Worm (Caenorhabditis elegans) whole organism, late embryonic: ENCODE data around the gene hpo-19.

Source experiments
- C38D4.7 ChIP-seq: fragments of 200-800 bp; sonication (Bioruptor generic); optimal IDR thresholded peaks from 2 replicates; lab custom pipeline; 2018; ENCODE audit warnings: mild to moderate bottlenecking, missing genetic modification characterization, moderate library complexity, missing compliant biosample characterization
- F13H6.1 ChIP-seq: sonication (generic microtip); optimal IDR thresholded peaks from 2 replicates; lab custom pipeline; 2016; ENCODE audit warnings: missing genetic modification characterization, missing compliant biosample characterization
- T23F11.4 ChIP-seq: fragments of 200-800 bp; sonication (Bioruptor generic); optimal IDR thresholded peaks from 2 replicates; lab custom pipeline; 2018; ENCODE audit warnings: mild to moderate bottlenecking, missing genetic modification characterization, missing compliant biosample characterization
- Y22D7AL.16 ChIP-seq: sonication (generic microtip); optimal IDR thresholded peaks from 2 replicates; lab custom pipeline; 2016; ENCODE audit warnings: missing genetic modification characterization, missing compliant biosample characterization
- ama-1 ChIP-seq: fragments of 150-350 bp; optimal IDR thresholded peaks from 2 replicates; lab custom pipeline; 2014
- ceh-14 ChIP-seq: sonication (generic microtip); optimal IDR thresholded peaks from 2 replicates; lab custom pipeline; 2016; ENCODE audit warnings: missing genotype, missing genetic modification characterization, missing compliant biosample characterization
- ceh-18 ChIP-seq: sonication (generic microtip); optimal IDR thresholded peaks from 2 replicates; lab custom pipeline; 2016; ENCODE audit warnings: missing genetic modification characterization, missing compliant biosample characterization
- ceh-22 ChIP-seq: sonication (generic microtip); optimal IDR thresholded peaks from 2 replicates; lab custom pipeline; 2017; ENCODE audit warnings: missing biosample characterization, missing genetic modification characterization
- ceh-24 ChIP-seq: sonication (generic microtip); optimal IDR thresholded peaks from 2 replicates; lab custom pipeline; 2016; ENCODE audit warnings: mild to moderate bottlenecking, missing genetic modification characterization, missing compliant biosample characterization
- ceh-30 ChIP-seq: fragments of 150-350 bp; optimal IDR thresholded peaks from 2 replicates; lab custom pipeline; 2014; ENCODE audit warnings: missing biosample characterization, missing genetic modification characterization
- ceh-34 ChIP-seq: sonication (generic microtip); optimal IDR thresholded peaks from 2 replicates; lab custom pipeline; 2016; ENCODE audit warnings: mild to moderate bottlenecking, missing genetic modification characterization, missing compliant biosample characterization
- ceh-45 ChIP-seq: fragments of 200-800 bp; sonication (Bioruptor generic); IDR thresholded peaks from 2 replicates; pipeline ENCODE4 v1.3.6; 2022; ENCODE audit warnings: missing genetic modification reagents, missing genetic modification characterization, missing compliant biosample characterization
- ceh-9 ChIP-seq: sonication (generic microtip); optimal IDR thresholded peaks from 2 replicates; lab custom pipeline; 2016; ENCODE audit warnings: mild to moderate bottlenecking, missing genetic modification characterization, inconsistent platforms, missing compliant biosample characterization
- che-1 ChIP-seq: sonication (generic microtip); optimal IDR thresholded peaks from 2 replicates; lab custom pipeline; 2016; ENCODE audit warnings: mild to moderate bottlenecking, missing genetic modification characterization, missing compliant biosample characterization
- dve-1 ChIP-seq: sonication (generic microtip); optimal IDR thresholded peaks from 2 replicates; lab custom pipeline; 2017; ENCODE audit warnings: antibody characterized with exemption, mild to moderate bottlenecking, missing genetic modification characterization, missing compliant biosample characterization
- elt-2 ChIP-seq: sonication (generic microtip); optimal IDR thresholded peaks from 2 replicates; lab custom pipeline; 2016; ENCODE audit warnings: missing genetic modification reagents, missing genetic modification characterization, missing compliant biosample characterization
- ets-4 ChIP-seq: sonication (generic microtip); optimal IDR thresholded peaks from 2 replicates; lab custom pipeline; 2016; ENCODE audit warnings: missing genetic modification characterization, missing compliant biosample characterization
- eyg-1 ChIP-seq: sonication (generic microtip); optimal IDR thresholded peaks from 2 replicates; lab custom pipeline; 2016; ENCODE audit warnings: missing genotype, missing genetic modification characterization, missing compliant biosample characterization
- fax-1 ChIP-seq: sonication (generic microtip); optimal IDR thresholded peaks from 2 replicates; lab custom pipeline; 2016; ENCODE audit warnings: missing genotype, missing genetic modification characterization, missing compliant biosample characterization
- fkh-10 ChIP-seq: fragments of 150-350 bp; optimal IDR thresholded peaks from 2 replicates; lab custom pipeline; 2014; ENCODE audit warnings: missing biosample characterization, missing genetic modification reagents, missing genetic modification characterization
- fkh-6 ChIP-seq: sonication (generic microtip); optimal IDR thresholded peaks from 2 replicates; lab custom pipeline; 2016; ENCODE audit warnings: missing genetic modification characterization, missing compliant biosample characterization
- hlh-30 ChIP-seq: sonication (generic microtip); optimal IDR thresholded peaks from 2 replicates; lab custom pipeline; 2017; ENCODE audit warnings: antibody characterized with exemption, missing genetic modification characterization, missing compliant biosample characterization; ENCODE audit not compliant: insufficient read depth
- hlh-6 ChIP-seq: sonication (generic microtip); optimal IDR thresholded peaks from 2 replicates; lab custom pipeline; 2016; ENCODE audit warnings: missing genotype, missing genetic modification characterization, missing compliant biosample characterization
- lim-6 ChIP-seq: sonication (generic microtip); optimal IDR thresholded peaks from 2 replicates; lab custom pipeline; 2016; ENCODE audit warnings: missing genetic modification characterization, missing compliant biosample characterization
- mec-3 ChIP-seq: sonication (generic microtip); optimal IDR thresholded peaks from 2 replicates; lab custom pipeline; 2016; ENCODE audit warnings: borderline replicate concordance, missing genetic modification characterization, missing compliant biosample characterization
- npax-4 ChIP-seq: sonication (generic microtip); optimal IDR thresholded peaks from 2 replicates; lab custom pipeline; 2016; ENCODE audit warnings: missing genetic modification characterization, missing compliant biosample characterization
- odd-2 ChIP-seq: sonication (generic microtip); optimal IDR thresholded peaks from 2 replicates; lab custom pipeline; 2017; ENCODE audit warnings: antibody characterized with exemption, mild to moderate bottlenecking, missing genetic modification characterization, missing compliant biosample characterization
- pha-2 ChIP-seq: sonication (generic microtip); optimal IDR thresholded peaks from 2 replicates; lab custom pipeline; 2017; ENCODE audit warnings: mild to moderate bottlenecking, missing genetic modification characterization, missing compliant biosample characterization
- pqm-1 ChIP-seq: sonication (generic microtip); optimal IDR thresholded peaks from 2 replicates; lab custom pipeline; 2016; ENCODE audit warnings: missing genetic modification characterization, missing compliant biosample characterization
- ref-2 ChIP-seq: sonication (generic microtip); optimal IDR thresholded peaks from 2 replicates; lab custom pipeline; 2016; ENCODE audit warnings: missing genetic modification characterization, missing compliant biosample characterization
- rnt-1 ChIP-seq: sonication (generic microtip); optimal IDR thresholded peaks from 2 replicates; lab custom pipeline; 2016; ENCODE audit warnings: missing genetic modification characterization, missing compliant biosample characterization
- sdc-2 ChIP-seq: sonication (generic microtip); optimal IDR thresholded peaks from 2 replicates; lab custom pipeline; 2016; ENCODE audit warnings: missing genotype, missing genetic modification characterization, missing compliant biosample characterization
- sox-2 ChIP-seq: fragments of 200-800 bp; sonication (Bioruptor generic); IDR thresholded peaks from 2 replicates; pipeline ENCODE4 v1.3.6; 2022; ENCODE audit warnings: missing genetic modification reagents, missing genetic modification characterization, missing compliant biosample characterization
- sox-4 ChIP-seq: sonication (generic microtip); optimal IDR thresholded peaks from 2 replicates; lab custom pipeline; 2017; ENCODE audit warnings: mild to moderate bottlenecking, missing genetic modification characterization, inconsistent platforms, missing compliant biosample characterization
- syd-9 ChIP-seq: sonication (generic microtip); optimal IDR thresholded peaks from 2 replicates; lab custom pipeline; 2016; ENCODE audit warnings: mild to moderate bottlenecking, missing genetic modification characterization, moderate library complexity, missing compliant biosample characterization
- ttx-3 ChIP-seq: sonication (generic microtip); optimal IDR thresholded peaks from 2 replicates; lab custom pipeline; 2016; ENCODE audit warnings: missing genetic modification reagents, missing genetic modification characterization, missing compliant biosample characterization
- unc-55 ChIP-seq: sonication (generic microtip); optimal IDR thresholded peaks from 2 replicates; lab custom pipeline; 2017; ENCODE audit warnings: missing biosample characterization, missing genetic modification reagents, missing genetic modification characterization
- unc-86 ChIP-seq: sonication (generic microtip); optimal IDR thresholded peaks from 2 replicates; lab custom pipeline; 2016; ENCODE audit warnings: missing genetic modification characterization, missing compliant biosample characterization

Gene hpo-19

DNA sequence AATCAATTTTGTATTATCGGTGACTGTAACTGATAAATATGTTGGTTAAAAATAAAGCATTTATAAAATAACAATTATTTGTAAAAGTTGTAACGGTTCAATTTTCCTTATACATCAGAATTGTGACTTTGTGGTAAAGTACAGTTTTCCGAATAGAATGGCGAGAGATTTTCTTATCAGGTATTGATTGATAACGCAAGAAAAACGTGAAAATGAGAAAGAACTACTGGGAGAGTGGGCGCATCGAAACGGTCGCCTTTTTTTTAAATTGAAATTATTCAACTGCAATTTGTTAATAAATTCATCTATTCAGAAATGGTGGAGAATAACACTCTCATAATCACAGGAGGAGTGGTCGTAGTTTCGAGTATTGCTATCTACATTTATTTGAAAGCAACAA, at the start of gene hpo-19:
TSS of gene hpo-19 (plus strand) at position 314 of the 400 bp plus-strand sequence.
- TF ChIP-seq ref-2 (tag; lab: Kevin White, UChicago) (no peak), odd-2 (no peak), sox-2 (GFP tag; lab: Robert Waterston, UW) (no peak), ets-4 (tag; lab: Kevin White, UChicago) (no peak), ceh-34 (tag; lab: Kevin White, UChicago) (no peak), ttx-3 (tag; lab: Kevin White, UChicago) (no peak), unc-86 (tag; lab: Kevin White, UChicago) (no peak), ceh-22 (tag; lab: Kevin White, UChicago) (no peak), eyg-1 (tag; lab: Kevin White, UChicago) (no peak), elt-2 (no peak), ceh-24 (tag; lab: Kevin White, UChicago) (no peak), syd-9 (tag; lab: Kevin White, UChicago) (no peak), ceh-14 (tag; lab: Kevin White, UChicago) (no peak)

DNA sequence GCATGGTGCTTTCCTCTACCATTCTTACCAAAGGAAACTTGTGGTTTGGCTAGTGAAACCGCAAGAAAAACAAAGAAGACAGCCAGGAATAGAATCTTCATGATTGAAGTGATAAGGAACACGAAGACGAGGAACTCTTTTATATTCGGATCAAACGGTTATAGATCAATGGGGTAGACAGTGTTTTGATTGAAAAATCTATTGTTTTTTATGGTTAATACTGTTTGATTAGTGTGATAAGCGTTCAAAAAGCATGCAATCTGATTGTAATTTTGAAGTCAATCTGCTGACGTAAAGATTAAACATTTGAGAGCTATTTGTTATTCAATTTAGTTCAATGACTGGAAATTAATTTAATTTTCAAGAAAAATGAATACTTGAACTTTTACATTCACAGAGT, 46.8 kb upstream of the hpo-19 start, which contains the start of gene F57F4.2:
TSS of gene F57F4.2 (minus strand) at position 101 of the 400 bp plus-strand sequence.
- no peak for TF ChIP-seq C38D4.7 (GFP tag; lab: Kevin White, UChicago)
- TF ChIP-seq mec-3 (tag; lab: Kevin White, UChicago), result no peak
- no peak for TF ChIP-seq sdc-2 (tag; lab: Kevin White, UChicago)
- TF ChIP-seq fkh-10 (GFP tag; lab: Kevin White, UChicago), result no peak
- TF ChIP-seq che-1, result no peak
- no peak for TF ChIP-seq ceh-30 (tag; lab: Kevin White, UChicago)
- TF ChIP-seq fkh-6 (tag; lab: Kevin White, UChicago), result no peak
- no peak for TF ChIP-seq ceh-24 (tag; lab: Kevin White, UChicago)
- no peak for TF ChIP-seq hlh-30 (tag; lab: Kevin White, UChicago)
- no peak for TF ChIP-seq unc-55 (GFP tag; lab: Kevin White, UChicago)
- TF ChIP-seq dve-1 (tag; lab: Kevin White, UChicago), result no peak
- TF ChIP-seq, all 69 proteins: peak for 0

DNA sequence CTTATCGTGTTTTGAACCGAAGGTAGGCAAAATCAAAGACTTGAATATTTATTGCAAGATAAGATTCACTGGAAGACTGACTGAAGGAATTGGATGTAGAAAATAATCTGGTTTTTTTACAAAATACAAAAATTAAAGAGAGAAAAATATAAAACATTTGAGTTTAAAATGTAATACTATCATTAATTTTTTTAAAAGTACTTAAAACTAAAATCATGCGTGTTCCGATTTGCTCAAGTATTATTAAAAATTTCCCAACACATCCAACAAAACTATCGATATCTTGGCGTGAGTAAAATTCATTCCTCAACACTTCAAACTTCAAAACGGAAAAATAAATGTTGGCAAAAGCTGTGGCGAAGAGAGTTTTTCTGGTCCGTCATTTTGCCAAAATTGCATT, 46.3 kb upstream of the hpo-19 start, which contains the start of gene F57F4.1:
TSS of gene F57F4.1 (plus strand) at position 301 of the 400 bp plus-strand sequence.
- TF ChIP-seq ama-1 (lab: Kevin White, UChicago), result no peak
- TF ChIP-seq hlh-6 (tag; lab: Kevin White, UChicago), result no peak
- TF ChIP-seq eyg-1 (tag; lab: Kevin White, UChicago), result no peak
- no peak for TF ChIP-seq lim-6 (tag; lab: Kevin White, UChicago)
- no peak for TF ChIP-seq ceh-14 (tag; lab: Kevin White, UChicago)
- TF ChIP-seq F13H6.1 (tag; lab: Kevin White, UChicago), result no peak
- no peak for TF ChIP-seq ceh-45 (GFP tag; lab: Robert Waterston, UW)
- TF ChIP-seq npax-4 (tag; lab: Kevin White, UChicago), result no peak
- no peak for TF ChIP-seq ceh-18 (tag; lab: Kevin White, UChicago)
- TF ChIP-seq, all 69 proteins: peak for 0

DNA sequence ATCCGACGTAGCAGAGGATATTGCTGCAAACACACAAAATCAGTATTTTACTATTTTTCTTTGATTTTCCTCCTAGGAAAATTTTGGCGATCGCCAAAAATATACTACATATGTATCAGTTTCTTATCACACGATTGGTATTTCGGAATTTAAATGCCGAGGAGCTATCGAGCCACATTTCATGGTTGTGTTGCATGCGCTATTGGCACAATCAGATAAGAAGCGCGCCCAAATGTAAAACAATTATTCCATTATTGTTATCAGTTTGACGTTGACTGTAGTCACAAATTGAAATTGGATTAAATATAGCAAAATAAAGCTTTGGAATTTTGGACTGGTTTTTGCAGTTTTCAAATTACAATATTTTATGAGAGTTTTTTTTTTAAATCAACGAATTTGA, 37.5 kb upstream of the hpo-19 start:
- TF ChIP-seq hlh-30 (tag; lab: Kevin White, UChicago), result no peak
- TF ChIP-seq pha-2, result no peak
- TF ChIP-seq ceh-9 (tag; lab: Kevin White, UChicago), result no peak
- no peak for TF ChIP-seq ceh-18 (tag; lab: Kevin White, UChicago)

DNA sequence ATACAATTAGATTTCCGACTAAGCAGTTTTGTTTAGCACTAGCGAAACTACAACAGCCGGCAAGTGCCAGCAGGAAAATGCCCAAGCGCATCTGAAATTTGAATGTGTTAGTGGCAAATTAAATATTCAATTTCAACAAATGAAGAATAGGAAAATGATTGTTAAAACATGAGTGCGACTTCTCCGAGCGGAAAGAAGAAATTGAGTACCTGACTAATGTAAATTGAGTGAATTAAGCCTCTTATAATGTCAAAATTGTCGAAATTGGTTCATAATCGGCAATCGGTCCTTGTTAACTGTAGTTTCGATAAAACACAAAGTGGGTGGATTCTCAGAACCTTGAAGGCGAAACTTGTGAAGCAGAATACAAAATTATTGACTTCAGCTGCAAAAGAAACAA, 36.6 kb upstream of the hpo-19 start, which contains the start of gene gfi-1:
TSS of gene gfi-1 (minus strand) at position 101 of the 400 bp plus-strand sequence.
- TF ChIP-seq Y22D7AL.16 (no peak), C38D4.7 (GFP tag; lab: Kevin White, UChicago) (no peak), unc-86 (tag; lab: Kevin White, UChicago) (no peak), fkh-6 (tag; lab: Kevin White, UChicago) (no peak), fax-1 (tag; lab: Kevin White, UChicago) (no peak), F13H6.1 (tag; lab: Kevin White, UChicago) (no peak), pqm-1 (tag; lab: Kevin White, UChicago) (no peak), ceh-22 (tag; lab: Kevin White, UChicago) (no peak), ceh-30 (tag; lab: Kevin White, UChicago) (no peak), ceh-34 (tag; lab: Kevin White, UChicago) (no peak), ceh-45 (GFP tag; lab: Robert Waterston, UW) (no peak), T23F11.4 (GFP tag; lab: Kevin White, UChicago) (no peak), rnt-1 (tag; lab: Kevin White, UChicago) (no peak), sox-4 (tag; lab: Kevin White, UChicago) (no peak)
